Fruit fly (Drosophila melanogaster) whole organism, wandering third instar larva: ENCODE results near the gene pn.

Experiments used
- GATAd ChIP-seq: sonication (Bioruptor generic); optimal IDR thresholded peaks from 2 replicates; lab custom pipeline; 2016; ENCODE audit warnings: missing biosample characterization, missing genetic modification characterization
- HLH106 ChIP-seq: fragments of 200-800 bp; optimal IDR thresholded peaks from 3 replicates; lab custom pipeline; 2019; ENCODE audit warnings: missing biosample characterization, mild to moderate bottlenecking, missing genetic modification characterization, moderate library complexity
- Hr78 ChIP-seq: fragments of >200 bp; optimal IDR thresholded peaks from 2 replicates; lab custom pipeline; 2017; ENCODE audit warnings: missing biosample characterization, missing genetic modification characterization
- Hr83 ChIP-seq: fragments of 200-300 bp; sonication (Bioruptor generic); optimal IDR thresholded peaks from 2 replicates; lab custom pipeline; 2016; ENCODE audit warnings: missing biosample characterization, mild to moderate bottlenecking, missing genetic modification characterization, moderate library complexity; ENCODE audit not compliant: poor library complexity, severe bottlenecking
- Rel ChIP-seq, 2 experiments: fragments of 200-800 bp; sonication (Bioruptor generic) in 1 of 2; optimal IDR thresholded peaks; 2 replicates in 1 of 2; 3 replicates in 1 of 2; lab custom pipeline; 2016 to 2019; ENCODE audit warnings: mild to moderate bottlenecking in 2 of 2, missing biosample characterization in 2 of 2, missing genetic modification characterization in 2 of 2, moderate library complexity in 1 of 2
- lola ChIP-seq: fragments of >200 bp; optimal IDR thresholded peaks from 2 replicates; lab custom pipeline; 2017; ENCODE audit warnings: missing biosample characterization, missing genetic modification characterization
- usp ChIP-seq: fragments of >200 bp; optimal IDR thresholded peaks from 2 replicates; lab custom pipeline; 2017; ENCODE audit warnings: missing biosample characterization, missing genetic modification characterization

- TF ChIP-seq Hr78 (GFP tag; lab: Kevin White, UChicago) (no peak), usp (GFP tag; lab: Kevin White, UChicago) (no peak), HLH106 (tag; lab: Kevin White, UChicago) (no peak), Rel (GFP tag; optimal IDR thresholded peaks at IDR 0.05; lab: Kevin White, UChicago) (no peak), Rel (tag; optimal IDR thresholded peaks at IDR 0.05; lab: Kevin White, UChicago) (no peak), GATAd (no peak), Hr83 (GFP tag; lab: Kevin White, UChicago) (no peak), lola (GFP tag; lab: Kevin White, UChicago) (no peak)
Measured at dm6 chrX:2213759-2214406, 32.9 kb downstream of the pn start, which contains the start of gene SmydA-8.
